Fruit fly (Drosophila melanogaster) whole organism: ENCODE data around the gene CG43319.

Source experiments
- CG8478 ChIP-seq: fragments of >200 bp; optimal IDR thresholded peaks from 2 replicates; lab custom pipeline; 2018; ENCODE audit warnings: inconsistent platforms
- EcR ChIP-seq, 2 experiments: fragments of >200 bp; optimal IDR thresholded peaks; 2 replicates each; lab custom pipeline; 2017; ENCODE audit warnings: missing biosample characterization in 2 of 2, missing genetic modification characterization in 2 of 2, missing genetic modification reagents in 2 of 2
- pan ChIP-seq: fragments of >200 bp; optimal IDR thresholded peaks from 2 replicates; lab custom pipeline; 2017
- psq ChIP-seq: fragments of >200 bp; optimal IDR thresholded peaks from 2 replicates; lab custom pipeline; 2017
- usp ChIP-seq: fragments of >200 bp; optimal IDR thresholded peaks from 2 replicates; lab custom pipeline; 2017; ENCODE audit warnings: missing biosample characterization, missing genetic modification characterization, mixed read lengths

DNA sequence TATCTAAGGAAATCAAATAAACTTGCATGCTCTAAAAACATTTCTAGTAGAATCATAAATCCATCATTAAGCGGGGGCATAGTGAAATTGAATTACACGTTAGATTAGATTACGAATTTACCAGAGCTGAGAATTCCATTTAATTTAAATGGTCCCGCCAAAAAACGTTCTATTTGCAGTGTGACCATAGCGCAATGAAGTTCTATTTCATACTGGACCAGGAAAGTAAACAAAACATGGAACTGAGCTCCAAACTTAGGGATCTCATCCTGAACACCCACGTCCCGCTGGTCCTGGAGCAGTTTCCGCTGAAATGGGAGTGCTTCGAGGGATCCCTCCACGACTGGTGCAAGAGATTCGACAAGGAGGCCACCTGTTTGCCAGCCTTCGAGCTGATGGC, 901 bp downstream of the CG43319 start, which contains the start of gene HSPBAP1:
- TF ChIP-seq psq (lab: Kevin White, UChicago): no peak
- TF ChIP-seq EcR (GFP tag; optimal IDR thresholded peaks at IDR 0.05; lab: Kevin White, UChicago): no peak
- no peak for TF ChIP-seq pan
- no peak for TF ChIP-seq usp (GFP tag; lab: Kevin White, UChicago)
- TF ChIP-seq CG8478 (lab: Kevin White, UChicago): no peak
